Fruit fly (Drosophila melanogaster): ENCODE measurements around the gene hng3.
A peak's percentile ranks its signal among the peaks of the same experiment; 100 is the strongest.

Gene hng3

DNA sequence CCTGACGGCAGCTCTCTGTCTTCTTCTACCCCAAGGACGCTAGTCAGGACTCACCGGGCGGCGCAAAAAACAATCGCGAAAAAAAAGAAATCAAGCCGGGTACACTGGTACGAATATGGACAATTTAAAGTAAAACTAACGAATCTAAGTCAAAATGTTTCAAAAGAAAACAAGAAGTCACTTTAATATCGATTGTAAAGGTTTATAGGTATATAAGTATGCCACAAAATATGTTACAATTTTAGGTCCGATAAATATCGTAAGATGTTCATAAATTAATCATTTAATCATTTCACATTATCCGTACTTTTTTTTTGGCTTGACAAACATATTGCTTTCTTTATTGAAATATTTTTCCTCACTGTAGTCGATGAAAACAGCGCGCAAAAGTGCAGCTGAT is 39.2 kb downstream of the hng3 start (continued):
- no peak for TF ChIP-seq CG34224 (GFP tag; IDR thresholded peaks at IDR 0.05; ENCODE audit: partially characterized antibody)
- no peak for TF ChIP-seq tx (GFP tag; optimal IDR thresholded peaks at IDR 0.05)
- TF ChIP-seq cad (GFP tag; optimal IDR thresholded peaks at IDR 0.05): no peak
- TF ChIP-seq Blimp-1 (GFP tag; optimal IDR thresholded peaks at IDR 0.05): peak; percentile 23
- no peak for TF ChIP-seq Trl (optimal IDR thresholded peaks at IDR 0.05)
- TF ChIP-seq Trl (GFP tag; optimal IDR thresholded peaks at IDR 0.05): no peak
- TF ChIP-seq schlank (tag; optimal IDR thresholded peaks at IDR 0.05): no peak
- no peak for TF ChIP-seq h (optimal IDR thresholded peaks at IDR 0.05)
- TF ChIP-seq fd102C (GFP tag; optimal IDR thresholded peaks at IDR 0.05): no peak
- no peak for TF ChIP-seq emc (GFP tag; optimal IDR thresholded peaks at IDR 0.05)
- TF ChIP-seq hbn (GFP tag; IDR thresholded peaks at IDR 0.05; ENCODE audit: partially characterized antibody): no peak
- TF ChIP-seq trh (GFP tag; optimal IDR thresholded peaks at IDR 0.05): no peak
- no peak for TF ChIP-seq PHDP (tag; optimal IDR thresholded peaks at IDR 0.05)
- TF ChIP-seq CG9727 (GFP tag; optimal IDR thresholded peaks at IDR 0.05): peak; percentile 49
- no peak for TF ChIP-seq CG6854 (GFP tag; optimal IDR thresholded peaks at IDR 0.05)
- TF ChIP-seq CG12744 (GFP tag; optimal IDR thresholded peaks at IDR 0.05): no peak
- no peak for TF ChIP-seq Fer3 (tag; optimal IDR thresholded peaks at IDR 0.05)
- no peak for TF ChIP-seq Dfd (GFP tag; optimal IDR thresholded peaks at IDR 0.05)
- TF ChIP-seq CG6654 (GFP tag; optimal IDR thresholded peaks at IDR 0.05): no peak
- TF ChIP-seq so (GFP tag; IDR thresholded peaks at IDR 0.05): no peak
- TF ChIP-seq dmrt11E (tag; optimal IDR thresholded peaks at IDR 0.05): peak; percentile 51
- no peak for TF ChIP-seq GATAe (GFP tag; conservative IDR thresholded peaks at IDR 0.05)
- TF ChIP-seq ind (GFP tag; optimal IDR thresholded peaks at IDR 0.05): no peak
- no peak for TF ChIP-seq CG4424 (GFP tag; optimal IDR thresholded peaks at IDR 0.05)
- peak; percentile 5 for TF ChIP-seq D19A (tag; optimal IDR thresholded peaks at IDR 0.05)
- no peak for TF ChIP-seq CrebB (tag; optimal IDR thresholded peaks at IDR 0.05)
- no peak for TF ChIP-seq CG7963 (GFP tag; IDR thresholded peaks at IDR 0.05; ENCODE audit: partially characterized antibody)
- TF ChIP-seq CG2889 (GFP tag; IDR thresholded peaks at IDR 0.05): no peak
- TF ChIP-seq CG17802 (tag; optimal IDR thresholded peaks at IDR 0.05): no peak
- no peak for TF ChIP-seq corto (GFP tag; optimal IDR thresholded peaks at IDR 0.05)
- TF ChIP-seq D (optimal IDR thresholded peaks at IDR 0.05): no peak
- peak; percentile 11 for TF ChIP-seq D (GFP tag; optimal IDR thresholded peaks at IDR 0.05)
- no peak for TF ChIP-seq pfk (GFP tag; optimal IDR thresholded peaks at IDR 0.05)
- TF ChIP-seq CG10147 (GFP tag; optimal IDR thresholded peaks at IDR 0.05): no peak
- TF ChIP-seq MTF-1 (GFP tag; optimal IDR thresholded peaks at IDR 0.05; ENCODE audit: borderline replicate concordance): no peak
- peak; percentile 44 for TF ChIP-seq gem (tag; optimal IDR thresholded peaks at IDR 0.05)
- TF ChIP-seq CG4404 (GFP tag; IDR thresholded peaks at IDR 0.05): no peak
- no peak for TF ChIP-seq Hmr (GFP tag; optimal IDR thresholded peaks at IDR 0.05)
- TF ChIP-seq CG5245 (GFP tag; optimal IDR thresholded peaks at IDR 0.05): no peak
- no peak for TF ChIP-seq Scr (GFP tag; IDR thresholded peaks at IDR 0.05; ENCODE audit: partially characterized antibody)
- no peak for TF ChIP-seq kni (GFP tag; optimal IDR thresholded peaks at IDR 0.05)
- TF ChIP-seq CG7556 (GFP tag; optimal IDR thresholded peaks at IDR 0.05): peak; percentile 27
- TF ChIP-seq CG4730 (GFP tag; IDR thresholded peaks at IDR 0.05): no peak
- TF ChIP-seq Doc2 (GFP tag; IDR thresholded peaks at IDR 0.05): no peak
- no peak for TF ChIP-seq CG11247 (GFP tag; IDR thresholded peaks at IDR 0.05)
- TF ChIP-seq CG6765 (GFP tag; optimal IDR thresholded peaks at IDR 0.05): no peak
- TF ChIP-seq phol (tag; optimal IDR thresholded peaks at IDR 0.05): peak; percentile 31
- TF ChIP-seq zf30C (GFP tag; optimal IDR thresholded peaks at IDR 0.05): peak; percentile 46
- no peak for TF ChIP-seq eyg (GFP tag; optimal IDR thresholded peaks at IDR 0.05)
- peak; percentile 65 for TF ChIP-seq CG10979 (tag; optimal IDR thresholded peaks at IDR 0.05)
- TF ChIP-seq unpg (GFP tag; optimal IDR thresholded peaks at IDR 0.05): no peak
- TF ChIP-seq CG17359 (tag; optimal IDR thresholded peaks at IDR 0.05): no peak

Measured in whole organism, embryonic.